Worm (Caenorhabditis elegans): Measurements from ENCODE around the gene Y62E10A.20.

The Y62E10A.20 gene

ce11 chrIV:13369120-13369842, 16.6 kb downstream of the Y62E10A.20 start, which contains the start of gene agt-1 (continued):
- 0 out of 2 replicates have a peak, but pooled peaks have one; percentile 44 for TF ChIP-seq mdt-29 (GFP tag; IDR thresholded peaks at IDR 0.05)
- no peak for TF ChIP-seq nhr-25 (tag; optimal IDR thresholded peaks at IDR 0.05; ENCODE audit: borderline replicate concordance, insufficient read depth)
- no peak; the same call in 1 of the 2 replicates for TF ChIP-seq pha-4 (GFP tag; IDR thresholded peaks at IDR 0.05)
- TF ChIP-seq pha-4 (tag; optimal IDR thresholded peaks at IDR 0.05), result no peak

- TF ChIP-seq lsy-2 (tag; optimal IDR thresholded peaks at IDR 0.05) (no peak), aha-1 (tag) (peak; percentile 79)
Measured at ce11 chrIV:13364869-13365268, 21.0 kb downstream of the Y62E10A.20 start, which contains the start of gene srsx-25. TSS of gene srsx-25 (plus strand) at chrIV:13365169.

- no peak for TF ChIP-seq rbr-2 (tag; optimal IDR thresholded peaks at IDR 0.05)
- no peak for TF ChIP-seq lir-3 (tag; optimal IDR thresholded peaks at IDR 0.05)
- no peak for TF ChIP-seq mxl-3 (GFP tag; optimal IDR thresholded peaks at IDR 0.05)
- TF ChIP-seq mdl-1 (tag; optimal IDR thresholded peaks at IDR 0.05), result no peak
- TF ChIP-seq unc-39 (tag; optimal IDR thresholded peaks at IDR 0.05), result no peak
- no peak for TF ChIP-seq daf-12 (tag; optimal IDR thresholded peaks at IDR 0.05)
- no peak for TF ChIP-seq gei-8 (GFP tag; optimal IDR thresholded peaks at IDR 0.05)
- no peak for TF ChIP-seq zfp-3 (GFP tag; conservative IDR thresholded peaks at IDR 0.05)
- no peak for TF ChIP-seq dmd-8 (GFP tag; IDR thresholded peaks at IDR 0.05)
- TF ChIP-seq zag-1 (tag; optimal IDR thresholded peaks at IDR 0.05), result no peak
- no peak for TF ChIP-seq Y105C5A.15 (GFP tag; IDR thresholded peaks at IDR 0.05)
- TF ChIP-seq ztf-7 (tag; optimal IDR thresholded peaks at IDR 0.05), result no peak
- no peak for TF ChIP-seq sdz-12 (GFP tag; optimal IDR thresholded peaks at IDR 0.05)
- TF ChIP-seq nhr-10 (tag; optimal IDR thresholded peaks at IDR 0.05), result no peak
- TF ChIP-seq mdt-29 (GFP tag; IDR thresholded peaks at IDR 0.05), result no peak
- TF ChIP-seq cey-2 (tag; optimal IDR thresholded peaks at IDR 0.05; ENCODE audit: borderline replicate concordance, insufficient read depth), result no peak
- no peak for TF ChIP-seq pqm-1 (tag; optimal IDR thresholded peaks at IDR 0.05)
- TF ChIP-seq ctbp-1 (GFP tag; IDR thresholded peaks at IDR 0.05), result no peak
- no peak for TF ChIP-seq daf-19 (GFP tag; conservative IDR thresholded peaks at IDR 0.05)
Measured at ce11 chrIV:13360144-13360543, 25.7 kb downstream of the Y62E10A.20 start, which contains the start of gene Y62E10A.3. TSS of gene Y62E10A.3 (minus strand) at chrIV:13360244.

ce11 chrIV:13358488-13358887, 27.4 kb downstream of the Y62E10A.20 start, which contains the start of gene W02A2.8:
TSS of gene W02A2.8 (minus strand) at chrIV:13358588.
- no peak for TF ChIP-seq fos-1 (tag; optimal IDR thresholded peaks at IDR 0.05)
- TF ChIP-seq nhr-48 (tag; optimal IDR thresholded peaks at IDR 0.05), result no peak
- TF ChIP-seq ZK337.2 (GFP tag; IDR thresholded peaks at IDR 0.05), result 0 out of 2 replicates have a peak, but pooled peaks have one; percentile 11
- no peak for TF ChIP-seq ceh-28 (tag; optimal IDR thresholded peaks at IDR 0.05)
- TF ChIP-seq cey-2 (tag; optimal IDR thresholded peaks at IDR 0.05; ENCODE audit: borderline replicate concordance, insufficient read depth), result no peak
- TF ChIP-seq F26F4.8 (GFP tag; conservative IDR thresholded peaks at IDR 0.05), result no peak
- no peak for TF ChIP-seq fkh-10 (GFP tag; optimal IDR thresholded peaks at IDR 0.05)
- TF ChIP-seq ces-1 (GFP tag; optimal IDR thresholded peaks at IDR 0.05), result no peak

ce11 chrIV:13356005-13356404, 29.9 kb downstream of the Y62E10A.20 start:
- TF ChIP-seq lin-1 (GFP tag; IDR thresholded peaks at IDR 0.05), result no peak
- no peak for TF ChIP-seq dmd-6 (GFP tag; IDR thresholded peaks at IDR 0.05)
- no peak for TF ChIP-seq snpc-1.2 (GFP tag; IDR thresholded peaks at IDR 0.05)
- TF ChIP-seq sdz-12 (GFP tag; optimal IDR thresholded peaks at IDR 0.05), result no peak
- no peak for TF ChIP-seq daf-12 (tag; optimal IDR thresholded peaks at IDR 0.05)
- TF ChIP-seq nhr-41 (GFP tag; IDR thresholded peaks at IDR 0.05), result no peak
- no peak for TF ChIP-seq zip-2 (tag; optimal IDR thresholded peaks at IDR 0.05)
- TF ChIP-seq hlh-30 (tag; optimal IDR thresholded peaks at IDR 0.05; ENCODE audit: insufficient read depth), result no peak
- no peak for TF ChIP-seq php-3 (GFP tag; IDR thresholded peaks at IDR 0.05)
- TF ChIP-seq ztf-11 (tag; optimal IDR thresholded peaks at IDR 0.05), result no peak
- TF ChIP-seq aly-2 (tag; optimal IDR thresholded peaks at IDR 0.05), result no peak
- no peak for TF ChIP-seq hif-1 (tag; optimal IDR thresholded peaks at IDR 0.05)

Data from whole organism, L4 larva.